Worm (Caenorhabditis elegans) whole organism, mixed stage, embryonic: ENCODE measurements around the gene srt-53.

ENCODE experiments used
- nhr-2 ChIP-seq: fragments of 150-350 bp; optimal IDR thresholded peaks from 2 replicates; lab custom pipeline; 2014; ENCODE audit warnings: missing biosample characterization, missing genetic modification characterization
- unc-39 ChIP-seq: fragments of 150-350 bp; optimal IDR thresholded peaks from 2 replicates; lab custom pipeline; 2014; ENCODE audit warnings: missing biosample characterization, missing genetic modification characterization
- unc-62 ChIP-seq: fragments of 150-350 bp; optimal IDR thresholded peaks from 2 replicates; lab custom pipeline; 2014; ENCODE audit warnings: missing biosample characterization, missing genetic modification reagents, missing genetic modification characterization
- ztf-11 ChIP-seq: fragments of 150-350 bp; optimal IDR thresholded peaks from 2 replicates; lab custom pipeline; 2014; ENCODE audit warnings: missing biosample characterization, missing genetic modification characterization

DNA sequence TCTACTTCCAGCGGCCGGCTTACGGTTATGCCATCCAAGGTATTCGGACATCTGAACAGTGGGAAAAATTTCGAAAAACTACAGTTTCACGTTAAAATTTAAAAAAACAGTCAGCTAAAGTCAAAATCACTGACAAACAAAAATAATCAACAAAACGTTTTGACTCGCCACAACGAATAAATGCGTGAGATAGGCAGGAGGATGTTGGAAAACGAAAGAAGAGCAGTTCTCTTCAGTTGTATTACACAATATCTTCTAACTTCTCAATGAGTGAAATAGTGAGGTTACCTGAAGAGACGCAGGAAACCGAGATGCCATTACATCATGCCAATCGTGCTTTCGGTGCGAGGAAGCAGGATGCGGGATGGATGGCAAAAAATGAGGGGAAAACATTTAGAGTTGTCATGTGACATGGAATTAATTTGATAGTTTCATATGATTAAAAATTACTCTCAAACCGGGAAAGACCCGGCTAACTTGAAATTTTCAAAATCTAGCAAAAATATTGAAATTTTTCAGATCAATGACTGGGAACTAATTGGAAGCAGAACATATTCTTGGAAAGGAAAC, 46.3 kb downstream of the srt-53 start, which contains the start of gene F40A3.6:
- no peak for TF ChIP-seq unc-39 (tag; lab: Kevin White, UChicago)
- no peak for TF ChIP-seq ztf-11 (tag; lab: Kevin White, UChicago)
- no peak for TF ChIP-seq unc-62 (GFP tag; lab: Kevin White, UChicago)
- no peak for TF ChIP-seq nhr-2 (tag; lab: Kevin White, UChicago)
